Fruit fly (Drosophila melanogaster) whole organism, embryonic: ENCODE measurements around the gene CG15362.

Source experiments
- B-H1 ChIP-seq: fragments of 200-800 bp; sonication (Bioruptor generic); IDR thresholded peaks from 3 replicates; pipeline ENCODE4 v1.3.6; 2022; ENCODE audit warnings: missing biosample characterization, missing genetic modification characterization
- Blimp-1 ChIP-seq: fragments of 200-800 bp; sonication (Bioruptor generic); optimal IDR thresholded peaks from 3 replicates; lab custom pipeline; 2018; ENCODE audit warnings: missing biosample characterization, missing genetic modification characterization, mild to moderate bottlenecking, moderate library complexity, missing genetic modification reagents
- CG10462 ChIP-seq: fragments of 200-800 bp; sonication (Bioruptor generic); optimal IDR thresholded peaks from 2 replicates; lab custom pipeline; 2016; ENCODE audit warnings: missing biosample characterization, missing genetic modification characterization
- CG12659 ChIP-seq: fragments of 200-800 bp; sonication (Bioruptor generic); optimal IDR thresholded peaks from 3 replicates; lab custom pipeline; 2017; ENCODE audit warnings: mild to moderate bottlenecking, missing biosample characterization, missing genetic modification reagents, missing genetic modification characterization
- CG13296 ChIP-seq: fragments of 200-800 bp; sonication (Bioruptor generic); optimal IDR thresholded peaks from 3 replicates; lab custom pipeline; 2018; ENCODE audit warnings: missing biosample characterization, mild to moderate bottlenecking, missing genetic modification characterization
- CG13424 ChIP-seq: fragments of 200-800 bp; sonication (Bioruptor generic); optimal IDR thresholded peaks from 2 replicates; lab custom pipeline; 2019; ENCODE audit warnings: missing biosample characterization, mild to moderate bottlenecking, missing genetic modification characterization, moderate library complexity
- CG13775 ChIP-seq: fragments of 200-800 bp; sonication (Bioruptor generic); optimal IDR thresholded peaks from 3 replicates; lab custom pipeline; 2017; ENCODE audit warnings: missing biosample characterization, mild to moderate bottlenecking, missing genetic modification characterization
- CG14014 ChIP-seq: fragments of 200-800 bp; sonication (Bioruptor generic); IDR thresholded peaks from 2 replicates; pipeline ENCODE4 v1.3.6; 2022; ENCODE audit warnings: missing biosample characterization, missing genetic modification characterization
- CG15269 ChIP-seq: fragments of 200-800 bp; sonication (Bioruptor generic); optimal IDR thresholded peaks from 2 replicates; lab custom pipeline; 2018; ENCODE audit warnings: missing biosample characterization, mild to moderate bottlenecking, missing genetic modification characterization, moderate library complexity
- CG16815 ChIP-seq: fragments of 200-800 bp; sonication (Bioruptor generic); optimal IDR thresholded peaks from 3 replicates; lab custom pipeline; 2017; ENCODE audit warnings: missing biosample characterization, mild to moderate bottlenecking, missing genetic modification characterization
- CG17186 ChIP-seq: fragments of 200-800 bp; sonication (Bioruptor generic); optimal IDR thresholded peaks from 3 replicates; lab custom pipeline; 2017; ENCODE audit warnings: missing biosample characterization, missing genetic modification reagents, missing genetic modification characterization
- CG1832 ChIP-seq: fragments of 200-800 bp; sonication (Bioruptor generic); optimal IDR thresholded peaks from 2 replicates; lab custom pipeline; 2017; ENCODE audit warnings: missing biosample characterization, mild to moderate bottlenecking, missing genetic modification characterization, inconsistent platforms
- CG18619 ChIP-seq: fragments of 200-800 bp; sonication (Bioruptor generic); optimal IDR thresholded peaks from 3 replicates; lab custom pipeline; 2017; ENCODE audit warnings: missing biosample characterization, mild to moderate bottlenecking, missing genetic modification characterization
- CG34422 ChIP-seq: fragments of 200-800 bp; sonication (Bioruptor generic); IDR thresholded peaks from 3 replicates; pipeline ENCODE4 v1.3.6; 2022; ENCODE audit warnings: missing biosample characterization, missing genetic modification characterization
- CG4328 ChIP-seq: fragments of 200-800 bp; sonication (Bioruptor generic); optimal IDR thresholded peaks from 3 replicates; lab custom pipeline; 2017; ENCODE audit warnings: missing biosample characterization, missing genetic modification reagents, missing genetic modification characterization
- CG6654 ChIP-seq: fragments of 200-800 bp; sonication (Bioruptor generic); optimal IDR thresholded peaks from 2 replicates; lab custom pipeline; 2017; ENCODE audit warnings: missing biosample characterization, mild to moderate bottlenecking, missing genetic modification characterization
- CG7928 ChIP-seq: fragments of 200-800 bp; sonication (Bioruptor generic); optimal IDR thresholded peaks from 2 replicates; lab custom pipeline; 2017; ENCODE audit warnings: missing biosample characterization, mild to moderate bottlenecking, missing genetic modification characterization
- CG9797 ChIP-seq: fragments of 200-800 bp; sonication (Bioruptor generic); optimal IDR thresholded peaks from 3 replicates; lab custom pipeline; 2018; ENCODE audit warnings: missing biosample characterization, mild to moderate bottlenecking, missing genetic modification characterization
- CG9932 ChIP-seq: fragments of 200-800 bp; sonication (Bioruptor generic); IDR thresholded peaks from 2 replicates; pipeline ENCODE4 v1.3.6; 2022; ENCODE audit warnings: missing biosample characterization, missing genetic modification characterization
- CoRest ChIP-seq: fragments of 200-800 bp; sonication (Bioruptor generic); optimal IDR thresholded peaks from 3 replicates; lab custom pipeline; 2018; ENCODE audit warnings: missing biosample characterization, mild to moderate bottlenecking, missing genetic modification characterization, moderate library complexity
- Deaf1 ChIP-seq: fragments of 200-800 bp; optimal IDR thresholded peaks from 3 replicates; lab custom pipeline; 2019; ENCODE audit warnings: missing biosample characterization, mild to moderate bottlenecking, missing genetic modification characterization, moderate library complexity
- Dek ChIP-seq: fragments of 200-800 bp; sonication (Bioruptor generic); optimal IDR thresholded peaks from 3 replicates; lab custom pipeline; 2019; ENCODE audit warnings: missing biosample characterization, mild to moderate bottlenecking, missing genetic modification characterization, moderate library complexity
- Doc2 ChIP-seq: fragments of 200-800 bp; sonication (Bioruptor generic); IDR thresholded peaks from 2 replicates; pipeline ENCODE4 v1.3.6; 2022; ENCODE audit warnings: missing biosample characterization, missing genetic modification characterization
- Doc3 ChIP-seq: fragments of 200-800 bp; sonication (Bioruptor generic); IDR thresholded peaks from 3 replicates; pipeline ENCODE4 v1.3.6; 2022; ENCODE audit warnings: missing biosample characterization, missing genetic modification characterization; ENCODE audit not compliant: partially characterized antibody
- E2f2 ChIP-seq: fragments of 200-800 bp; sonication (Bioruptor generic); IDR thresholded peaks from 2 replicates; pipeline ENCODE4 v1.3.6; 2022; ENCODE audit warnings: missing biosample characterization, missing genetic modification characterization
- HLH54F ChIP-seq: fragments of 200-800 bp; sonication (Bioruptor generic); optimal IDR thresholded peaks from 3 replicates; lab custom pipeline; 2016; ENCODE audit warnings: missing biosample characterization, missing genetic modification characterization
- Hr78 ChIP-seq, 2 experiments: fragments of 200-800 bp in 1 of 2; fragments of >200 bp in 1 of 2; sonication (Bioruptor generic) in 1 of 2; optimal IDR thresholded peaks; 2 replicates each; lab custom pipeline; 2017 to 2019; ENCODE audit warnings: missing biosample characterization in 2 of 2, missing genetic modification characterization in 2 of 2, mild to moderate bottlenecking in 1 of 2, moderate library complexity in 1 of 2
- Jarid2 ChIP-seq: fragments of 200-800 bp; sonication (Bioruptor generic); optimal IDR thresholded peaks from 3 replicates; lab custom pipeline; 2017; ENCODE audit warnings: mild to moderate bottlenecking, missing biosample characterization, missing genetic modification reagents, missing genetic modification characterization
- Meics ChIP-seq: fragments of 200-800 bp; sonication (Bioruptor generic); optimal IDR thresholded peaks from 2 replicates; lab custom pipeline; 2017; ENCODE audit warnings: missing biosample characterization, mild to moderate bottlenecking, missing genetic modification characterization
- Mes4 ChIP-seq: fragments of 200-800 bp; sonication (Bioruptor generic); optimal IDR thresholded peaks from 2 replicates; lab custom pipeline; 2016; ENCODE audit warnings: missing biosample characterization, missing genetic modification characterization
- Sox102F ChIP-seq: fragments of 200-800 bp; sonication (Bioruptor generic); optimal IDR thresholded peaks from 2 replicates; lab custom pipeline; 2018; ENCODE audit warnings: missing biosample characterization, mild to moderate bottlenecking, missing genetic modification characterization, moderate library complexity
- az2 ChIP-seq: fragments of 200-800 bp; sonication (Bioruptor generic); optimal IDR thresholded peaks from 3 replicates; lab custom pipeline; 2016; ENCODE audit warnings: missing biosample characterization, missing genetic modification characterization
- bigmax ChIP-seq: fragments of 200-800 bp; sonication (Bioruptor generic); optimal IDR thresholded peaks from 2 replicates; lab custom pipeline; 2018; ENCODE audit warnings: missing biosample characterization, mild to moderate bottlenecking, missing genetic modification characterization
- cg ChIP-seq: fragments of 200-800 bp; sonication (Bioruptor generic); optimal IDR thresholded peaks from 3 replicates; lab custom pipeline; 2019; ENCODE audit warnings: missing biosample characterization, mild to moderate bottlenecking, missing genetic modification characterization, moderate library complexity
- exex ChIP-seq: fragments of 200-800 bp; sonication (Bioruptor generic); optimal IDR thresholded peaks from 4 replicates; lab custom pipeline; 2018; ENCODE audit warnings: missing biosample characterization, mild to moderate bottlenecking, missing genetic modification characterization, moderate library complexity
- inv ChIP-seq: fragments of 200-800 bp; sonication (Bioruptor generic); IDR thresholded peaks from 2 replicates; pipeline ENCODE4 v1.3.6; 2022; ENCODE audit warnings: missing biosample characterization, missing genetic modification characterization; ENCODE audit not compliant: partially characterized antibody
- kah ChIP-seq: fragments of 200-800 bp; sonication (Bioruptor generic); optimal IDR thresholded peaks from 2 replicates; lab custom pipeline; 2018; ENCODE audit warnings: missing biosample characterization, mild to moderate bottlenecking, missing genetic modification characterization
- nmo ChIP-seq: fragments of 200-800 bp; sonication (Bioruptor generic); optimal IDR thresholded peaks from 2 replicates; lab custom pipeline; 2018; ENCODE audit warnings: missing biosample characterization, mild to moderate bottlenecking, missing genetic modification characterization, moderate library complexity
- pan ChIP-seq, 4 experiments: fragments of >200 bp in 3 of 4; fragments of 200-800 bp in 1 of 4; sonication (Bioruptor generic) in 1 of 4; optimal IDR thresholded peaks in 3 of 4; IDR thresholded peaks in 1 of 4; 2 replicates each; pipeline versions ENCODE4 v1.3.6 to Lab custom; 2017 to 2022; ENCODE audit warnings: missing biosample characterization in 2 of 4, missing genetic modification characterization in 2 of 4, mixed read lengths in 1 of 4
- prd ChIP-seq, 3 experiments: fragments of >200 bp in 2 of 3; fragments of 200-800 bp in 1 of 3; sonication (Bioruptor generic) in 1 of 3; optimal IDR thresholded peaks in 2 of 3; IDR thresholded peaks in 1 of 3; 2 replicates in 2 of 3; 3 replicates in 1 of 3; pipeline versions ENCODE4 v1.3.6 to Lab custom; 2017 to 2022; ENCODE audit warnings: missing biosample characterization in 1 of 3, missing genetic modification characterization in 1 of 3
- pum ChIP-seq: fragments of 200-800 bp; sonication (Bioruptor generic); optimal IDR thresholded peaks from 2 replicates; lab custom pipeline; 2016; ENCODE audit warnings: missing biosample characterization, missing genetic modification characterization
- seq ChIP-seq: fragments of 200-800 bp; sonication (Bioruptor generic); IDR thresholded peaks from 2 replicates; pipeline ENCODE4 v1.3.6; 2022; ENCODE audit warnings: missing biosample characterization, missing genetic modification characterization
- sisA ChIP-seq: fragments of 200-800 bp; sonication (Bioruptor generic); IDR thresholded peaks from 2 replicates; pipeline ENCODE4 v1.3.6; 2022; ENCODE audit warnings: missing biosample characterization, missing genetic modification characterization
- tna ChIP-seq: fragments of 200-800 bp; sonication (Bioruptor generic); IDR thresholded peaks from 2 replicates; pipeline ENCODE4 v1.3.6; 2022; ENCODE audit warnings: missing biosample characterization, missing genetic modification characterization; ENCODE audit not compliant: partially characterized antibody
- vnd ChIP-seq: fragments of 200-800 bp; sonication (Bioruptor generic); IDR thresholded peaks from 3 replicates; pipeline ENCODE4 v1.3.6; 2022; ENCODE audit warnings: missing biosample characterization, missing genetic modification characterization; ENCODE audit not compliant: partially characterized antibody

The CG15362 gene

dm6 chr2L:1986343-1987280 lies 5.6 kb downstream of the CG15362 start (continued):
- TF ChIP-seq HLH54F (peak; percentile 37), bigmax (no peak), Doc2 (GFP tag; lab: Robert Waterston, UW) (no peak), pan (optimal IDR thresholded peaks at IDR 0.05; lab: Kevin White, UChicago) (no peak), pan (GFP tag; optimal IDR thresholded peaks at IDR 0.05 in 1 of 2, IDR thresholded peaks at IDR 0.05 in 1 of 2) (peak in 1 of 2 experiments; percentile 65), inv (GFP tag; lab: Robert Waterston, UW) (no peak), Blimp-1 (peak; percentile 16), Mes4 (GFP tag; lab: Kevin White, UChicago) (no peak), CG4328 (GFP tag; lab: Kevin White, UChicago) (peak; percentile 26), prd (optimal IDR thresholded peaks at IDR 0.05; lab: Kevin White, UChicago) (no peak), prd (GFP tag; IDR thresholded peaks at IDR 0.05; lab: Robert Waterston, UW) (peak; percentile 49; the same call in 1 of the 3 replicates), Jarid2 (GFP tag; lab: Kevin White, UChicago) (no peak), CoRest (peak; percentile 62), Doc3 (GFP tag; lab: Robert Waterston, UW) (no peak), pum (no peak), az2 (GFP tag; lab: Kevin White, UChicago) (peak; percentile 19), seq (GFP tag; lab: Robert Waterston, UW) (0 out of 2 replicates have a peak, but pooled peaks have one; percentile 30), CG15269 (tag; lab: Kevin White, UChicago) (peak; percentile 67), CG13775 (GFP tag; lab: Kevin White, UChicago) (peak; percentile 48), CG7928 (GFP tag; lab: Kevin White, UChicago) (peak; percentile 30), vnd (GFP tag; lab: Robert Waterston, UW) (no peak), CG13296 (GFP tag; lab: Kevin White, UChicago) (peak; percentile 16), CG6654 (GFP tag; lab: Kevin White, UChicago) (peak; percentile 23), Dek (peak; percentile 42), sisA (GFP tag; lab: Robert Waterston, UW) (peak; percentile 39; the same call in 1 of the 2 replicates), CG9797 (GFP tag; lab: Kevin White, UChicago) (no peak), CG18619 (GFP tag; lab: Kevin White, UChicago) (peak; percentile 66), nmo (peak; percentile 32), CG16815 (peak; percentile 4)

dm6 chr2L:1987434-1988191 lies 6.6 kb downstream of the CG15362 start, which contains the start of gene Got2:
Got2 (minus strand) TSS chr2L:1987758.
- peak; percentile 62 for TF ChIP-seq CG9932 (GFP tag; lab: Robert Waterston, UW)
- no peak for TF ChIP-seq CG12659 (GFP tag; lab: Kevin White, UChicago)
- TF ChIP-seq E2f2 (GFP tag; lab: Robert Waterston, UW) = 0 out of 2 replicates have a peak, but pooled peaks have one; percentile 14
- peak; percentile 83 for TF ChIP-seq tna
- TF ChIP-seq CG14014 = peak; percentile 27; the same call in 1 of the 2 replicates
- TF ChIP-seq CG34422 (GFP tag; lab: Robert Waterston, UW) = peak; percentile 63; the same call in 1 of the 3 replicates
- peak; percentile 16 for TF ChIP-seq kah (GFP tag; lab: Kevin White, UChicago)
- peak; percentile 2 for TF ChIP-seq CG13424 (tag; lab: Kevin White, UChicago)
- no peak for TF ChIP-seq exex (tag; lab: Kevin White, UChicago)
- no peak for TF ChIP-seq B-H1 (GFP tag; lab: Robert Waterston, UW)
- peak in 1 of 2 experiments; percentile 83 for TF ChIP-seq Hr78 (GFP tag; optimal IDR thresholded peaks at IDR 0.05; lab: Kevin White, UChicago)
- no peak for TF ChIP-seq cg (GFP tag; lab: Kevin White, UChicago)
- TF ChIP-seq Deaf1 = peak; percentile 12
- TF ChIP-seq CG1832 (GFP tag; lab: Kevin White, UChicago) = peak; percentile 74
- TF ChIP-seq CG17186 = no peak
- peak; percentile 49 for TF ChIP-seq Sox102F (GFP tag; lab: Kevin White, UChicago)
- TF ChIP-seq CG10462 = no peak
- peak; percentile 52 for TF ChIP-seq Meics
